Fruit fly (Drosophila melanogaster) whole organism, embryonic: ENCODE results near the gene CG15043.

ENCODE experiments used
- Bgb ChIP-seq: fragments of 200-800 bp; sonication (Bioruptor generic); IDR thresholded peaks from 2 replicates; pipeline ENCODE4 v1.3.6; 2022; ENCODE audit warnings: missing biosample characterization, missing genetic modification characterization; ENCODE audit not compliant: partially characterized antibody
- CG10274 ChIP-seq: fragments of 200-800 bp; sonication (Bioruptor generic); optimal IDR thresholded peaks from 3 replicates; lab custom pipeline; 2017; ENCODE audit warnings: missing biosample characterization, mild to moderate bottlenecking, missing genetic modification characterization
- CG11093 ChIP-seq: fragments of 200-800 bp; sonication (Bioruptor generic); IDR thresholded peaks from 3 replicates; pipeline ENCODE4 v1.3.6; 2022; ENCODE audit warnings: missing biosample characterization, missing genetic modification characterization
- CG11504 ChIP-seq: fragments of 200-800 bp; sonication (Bioruptor generic); optimal IDR thresholded peaks from 3 replicates; lab custom pipeline; 2019; ENCODE audit warnings: missing biosample characterization, mild to moderate bottlenecking, missing genetic modification characterization, moderate library complexity
- CG12104 ChIP-seq: fragments of 200-800 bp; sonication (Bioruptor generic); optimal IDR thresholded peaks from 3 replicates; lab custom pipeline; 2016; ENCODE audit warnings: missing biosample characterization, missing genetic modification characterization
- CG12659 ChIP-seq: fragments of 200-800 bp; sonication (Bioruptor generic); optimal IDR thresholded peaks from 3 replicates; lab custom pipeline; 2017; ENCODE audit warnings: mild to moderate bottlenecking, missing biosample characterization, missing genetic modification reagents, missing genetic modification characterization
- CG1529 ChIP-seq: fragments of 200-800 bp; sonication (Bioruptor generic); optimal IDR thresholded peaks from 3 replicates; lab custom pipeline; 2018; ENCODE audit warnings: missing biosample characterization, missing genetic modification characterization
- CG15601 ChIP-seq: fragments of 200-800 bp; sonication (Bioruptor generic); optimal IDR thresholded peaks from 3 replicates; lab custom pipeline; 2019; ENCODE audit warnings: missing biosample characterization, mild to moderate bottlenecking, missing genetic modification characterization, moderate library complexity
- CG15696 ChIP-seq: fragments of 200-800 bp; sonication (Bioruptor generic); optimal IDR thresholded peaks from 2 replicates; lab custom pipeline; 2019; ENCODE audit warnings: missing biosample characterization, mild to moderate bottlenecking, missing genetic modification characterization, moderate library complexity
- CG3163 ChIP-seq: fragments of 200-800 bp; sonication (Bioruptor generic); optimal IDR thresholded peaks from 3 replicates; lab custom pipeline; 2016; ENCODE audit warnings: missing biosample characterization, missing genetic modification characterization
- CG34376 ChIP-seq: fragments of 200-800 bp; sonication (Bioruptor generic); optimal IDR thresholded peaks from 2 replicates; lab custom pipeline; 2018; ENCODE audit warnings: missing biosample characterization, mild to moderate bottlenecking, missing genetic modification characterization
- CG4282 ChIP-seq: fragments of 200-800 bp; sonication (Bioruptor generic); optimal IDR thresholded peaks from 2 replicates; lab custom pipeline; 2016; ENCODE audit warnings: missing biosample characterization, missing genetic modification characterization
- CG4730 ChIP-seq: fragments of 200-800 bp; sonication (Bioruptor generic); IDR thresholded peaks from 2 replicates; pipeline ENCODE4 v1.3.6; 2022; ENCODE audit warnings: missing biosample characterization, missing genetic modification characterization
- CG6254 ChIP-seq: fragments of 200-800 bp; sonication (Bioruptor generic); optimal IDR thresholded peaks from 3 replicates; lab custom pipeline; 2017; ENCODE audit warnings: mild to moderate bottlenecking, missing biosample characterization, missing genetic modification reagents, missing genetic modification characterization
- CG7556 ChIP-seq: fragments of 200-800 bp; sonication (Bioruptor generic); optimal IDR thresholded peaks from 2 replicates; lab custom pipeline; 2017; ENCODE audit warnings: missing biosample characterization, mild to moderate bottlenecking, missing genetic modification characterization
- CHES-1-like ChIP-seq: fragments of 200-800 bp; sonication (Bioruptor generic); optimal IDR thresholded peaks from 2 replicates; lab custom pipeline; 2016; ENCODE audit warnings: missing biosample characterization, missing genetic modification characterization
- Dp ChIP-seq: fragments of 200-800 bp; sonication (Bioruptor generic); optimal IDR thresholded peaks from 2 replicates; lab custom pipeline; 2018; ENCODE audit warnings: missing biosample characterization, mild to moderate bottlenecking, missing genetic modification characterization, moderate library complexity
- Eip74EF ChIP-seq, 2 experiments: fragments of 200-800 bp in 1 of 2; fragments of >200 bp in 1 of 2; sonication (Bioruptor generic) in 1 of 2; optimal IDR thresholded peaks; 2 replicates each; lab custom pipeline; 2017 to 2019; ENCODE audit warnings: missing biosample characterization in 2 of 2, missing genetic modification characterization in 2 of 2, mild to moderate bottlenecking in 1 of 2, moderate library complexity in 1 of 2
- Gug ChIP-seq: fragments of 200-800 bp; sonication (Bioruptor generic); IDR thresholded peaks from 4 replicates; pipeline ENCODE4 v1.3.6; 2022; ENCODE audit warnings: missing biosample characterization, missing genetic modification characterization
- HLHmδ ChIP-seq: fragments of 200-800 bp; sonication (Bioruptor generic); optimal IDR thresholded peaks from 2 replicates; lab custom pipeline; 2018; ENCODE audit warnings: missing biosample characterization, mild to moderate bottlenecking, missing genetic modification characterization, moderate library complexity
- Hey ChIP-seq: fragments of 200-800 bp; sonication (Bioruptor generic); optimal IDR thresholded peaks from 3 replicates; lab custom pipeline; 2018; ENCODE audit warnings: missing biosample characterization, mild to moderate bottlenecking, missing genetic modification characterization
- Lhr ChIP-seq: fragments of 200-800 bp; sonication (Bioruptor generic); optimal IDR thresholded peaks from 3 replicates; lab custom pipeline; 2017; ENCODE audit warnings: mild to moderate bottlenecking, missing biosample characterization, missing genetic modification reagents, missing genetic modification characterization
- Pdp1 ChIP-seq, 2 experiments: fragments of 200-800 bp; sonication (Bioruptor generic); optimal IDR thresholded peaks; 3 replicates each; lab custom pipeline; 2016; ENCODE audit warnings: missing biosample characterization in 2 of 2, missing genetic modification characterization in 2 of 2, mild to moderate bottlenecking in 1 of 2, moderate library complexity in 1 of 2
- Scr ChIP-seq: fragments of 200-800 bp; sonication (Bioruptor generic); IDR thresholded peaks from 2 replicates; pipeline ENCODE4 v1.3.6; 2022; ENCODE audit warnings: missing biosample characterization, missing genetic modification characterization; ENCODE audit not compliant: partially characterized antibody
- Sin3A ChIP-seq: fragments of >200 bp; optimal IDR thresholded peaks from 2 replicates; lab custom pipeline; 2018
- TFAM ChIP-seq: fragments of 200-800 bp; sonication (Bioruptor generic); optimal IDR thresholded peaks from 2 replicates; lab custom pipeline; 2017; ENCODE audit warnings: missing biosample characterization, missing genetic modification characterization, inconsistent platforms
- aop ChIP-seq: fragments of 200-800 bp; sonication (Bioruptor generic); IDR thresholded peaks from 2 replicates; pipeline ENCODE4 v1.3.6; 2022; ENCODE audit warnings: missing biosample characterization, missing genetic modification characterization
- cg ChIP-seq: fragments of 200-800 bp; sonication (Bioruptor generic); optimal IDR thresholded peaks from 3 replicates; lab custom pipeline; 2019; ENCODE audit warnings: missing biosample characterization, mild to moderate bottlenecking, missing genetic modification characterization, moderate library complexity
- crol ChIP-seq: fragments of 200-800 bp; sonication (Bioruptor generic); IDR thresholded peaks from 2 replicates; pipeline ENCODE4 v1.3.6; 2022; ENCODE audit warnings: missing biosample characterization, missing genetic modification characterization
- disco-r ChIP-seq: fragments of 200-800 bp; sonication (Bioruptor generic); optimal IDR thresholded peaks from 2 replicates; lab custom pipeline; 2016; ENCODE audit warnings: missing biosample characterization, missing genetic modification characterization
- dysf ChIP-seq: fragments of 200-800 bp; sonication (Bioruptor generic); IDR thresholded peaks from 3 replicates; pipeline ENCODE4 v1.3.6; 2022; ENCODE audit warnings: missing biosample characterization, missing genetic modification characterization
- eve ChIP-seq, 2 experiments: fragments of >200 bp; optimal IDR thresholded peaks; 2 replicates each; lab custom pipeline; 2017; ENCODE audit warnings: missing biosample characterization in 2 of 2, missing genetic modification characterization in 2 of 2
- exex ChIP-seq: fragments of 200-800 bp; sonication (Bioruptor generic); optimal IDR thresholded peaks from 4 replicates; lab custom pipeline; 2018; ENCODE audit warnings: missing biosample characterization, mild to moderate bottlenecking, missing genetic modification characterization, moderate library complexity
- ham ChIP-seq: fragments of 200-800 bp; sonication (Bioruptor generic); IDR thresholded peaks from 2 replicates; pipeline ENCODE4 v1.3.6; 2022; ENCODE audit warnings: missing biosample characterization, missing genetic modification characterization
- hb ChIP-seq: fragments of 200-800 bp; sonication (Bioruptor generic); IDR thresholded peaks from 3 replicates; pipeline ENCODE4 v1.3.6; 2022; ENCODE audit warnings: missing biosample characterization, missing genetic modification characterization; ENCODE audit not compliant: partially characterized antibody
- hbn ChIP-seq: fragments of 200-800 bp; sonication (Bioruptor generic); IDR thresholded peaks from 2 replicates; pipeline ENCODE4 v1.3.6; 2022; ENCODE audit warnings: missing biosample characterization, missing genetic modification characterization; ENCODE audit not compliant: partially characterized antibody
- lov ChIP-seq, 2 experiments: fragments of 200-800 bp in 1 of 2; fragments of >200 bp in 1 of 2; sonication (Bioruptor generic) in 1 of 2; IDR thresholded peaks in 1 of 2; optimal IDR thresholded peaks in 1 of 2; 2 replicates in 1 of 2; 3 replicates in 1 of 2; pipeline versions ENCODE4 v1.3.6 to Lab custom; 2017 to 2022; ENCODE audit warnings: missing biosample characterization in 1 of 2, missing genetic modification characterization in 1 of 2
- mam ChIP-seq: fragments of 200-800 bp; sonication (Bioruptor generic); optimal IDR thresholded peaks from 3 replicates; lab custom pipeline; 2016; ENCODE audit warnings: missing biosample characterization, missing genetic modification characterization
- pnt ChIP-seq: fragments of 200-800 bp; sonication (Bioruptor generic); optimal IDR thresholded peaks from 3 replicates; lab custom pipeline; 2016; ENCODE audit warnings: missing biosample characterization, missing genetic modification characterization
- prd ChIP-seq, 3 experiments: fragments of >200 bp in 2 of 3; fragments of 200-800 bp in 1 of 3; sonication (Bioruptor generic) in 1 of 3; optimal IDR thresholded peaks in 2 of 3; IDR thresholded peaks in 1 of 3; 2 replicates in 2 of 3; 3 replicates in 1 of 3; pipeline versions ENCODE4 v1.3.6 to Lab custom; 2017 to 2022; ENCODE audit warnings: missing biosample characterization in 1 of 3, missing genetic modification characterization in 1 of 3
- pum ChIP-seq: fragments of 200-800 bp; sonication (Bioruptor generic); optimal IDR thresholded peaks from 2 replicates; lab custom pipeline; 2016; ENCODE audit warnings: missing biosample characterization, missing genetic modification characterization
- sens-2 ChIP-seq: fragments of 200-800 bp; sonication (Bioruptor generic); IDR thresholded peaks from 2 replicates; pipeline ENCODE4 v1.3.6; 2022; ENCODE audit warnings: missing biosample characterization, missing genetic modification characterization
- shn ChIP-seq: fragments of 200-800 bp; sonication (Bioruptor generic); optimal IDR thresholded peaks from 3 replicates; lab custom pipeline; 2016; ENCODE audit warnings: missing biosample characterization, missing genetic modification characterization
- tll ChIP-seq, 2 experiments: fragments of 200-800 bp in 1 of 2; fragments of >200 bp in 1 of 2; sonication (Bioruptor generic) in 1 of 2; optimal IDR thresholded peaks; 2 replicates each; lab custom pipeline; 2017 to 2019; ENCODE audit warnings: missing biosample characterization in 2 of 2, missing genetic modification characterization in 2 of 2, mild to moderate bottlenecking in 1 of 2, moderate library complexity in 1 of 2
- tx ChIP-seq: fragments of 200-800 bp; sonication (Bioruptor generic); optimal IDR thresholded peaks from 2 replicates; lab custom pipeline; 2016; ENCODE audit warnings: missing biosample characterization, missing genetic modification characterization
- unpg ChIP-seq: fragments of 200-800 bp; sonication (Bioruptor generic); optimal IDR thresholded peaks from 3 replicates; lab custom pipeline; 2018; ENCODE audit warnings: missing biosample characterization, mild to moderate bottlenecking, missing genetic modification characterization, moderate library complexity
- vfl ChIP-seq: fragments of 200-800 bp; sonication (Bioruptor generic); optimal IDR thresholded peaks from 2 replicates; lab custom pipeline; 2016; ENCODE audit warnings: missing biosample characterization, missing genetic modification characterization
- zf30C ChIP-seq: fragments of 200-800 bp; sonication (Bioruptor generic); optimal IDR thresholded peaks from 3 replicates; lab custom pipeline; 2018; ENCODE audit warnings: missing biosample characterization, mild to moderate bottlenecking, missing genetic modification characterization
- zfh2 ChIP-seq: fragments of 200-800 bp; sonication (Bioruptor generic); optimal IDR thresholded peaks from 2 replicates; lab custom pipeline; 2016; ENCODE audit warnings: missing biosample characterization, missing genetic modification characterization

CG15043 gene

DNA sequence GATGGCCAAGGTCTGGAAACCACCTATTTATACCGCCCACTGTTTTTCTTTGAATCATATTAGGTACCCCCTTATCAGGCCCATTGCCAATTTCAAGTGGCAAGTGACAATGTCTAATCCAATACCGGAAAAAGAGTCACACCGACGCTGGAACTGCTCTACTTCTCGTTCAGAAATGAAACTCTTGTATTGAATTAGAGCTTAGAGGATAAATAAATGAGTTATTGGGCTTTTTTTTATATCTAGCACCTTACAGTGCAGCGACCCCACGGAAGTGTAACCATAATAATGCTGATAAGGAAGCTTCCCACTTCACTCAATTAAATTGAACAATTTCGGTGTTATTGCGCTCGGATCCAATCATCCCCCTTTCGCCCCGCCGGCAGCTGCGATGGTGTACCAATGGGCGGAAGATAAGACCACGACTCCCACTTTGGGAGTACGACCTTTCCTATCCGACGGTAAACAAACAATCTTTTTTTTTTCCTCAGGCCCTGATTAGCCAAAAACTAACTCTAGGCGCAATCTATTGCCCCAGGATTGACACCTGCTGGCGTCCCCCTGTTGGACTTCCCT is at the start of gene CG15043 (continued):
- TF ChIP-seq Hey (tag; lab: Kevin White, UChicago) (peak; percentile 76), exex (tag; lab: Kevin White, UChicago) (peak; percentile 81), CG6254 (GFP tag; lab: Kevin White, UChicago) (no peak), CG11504 (tag; lab: Kevin White, UChicago) (peak; percentile 48), hbn (GFP tag; lab: Robert Waterston, UW) (no peak), CG15601 (tag; lab: Kevin White, UChicago) (no peak), HLHmδ (GFP tag; lab: Kevin White, UChicago) (no peak), sens-2 (GFP tag; lab: Robert Waterston, UW) (no peak), mam (GFP tag; lab: Kevin White, UChicago) (peak; percentile 49), vfl (GFP tag; lab: Kevin White, UChicago) (no peak), cg (no peak), pum (GFP tag; lab: Kevin White, UChicago) (no peak), lov (optimal IDR thresholded peaks at IDR 0.05; lab: Kevin White, UChicago) (no peak), lov (GFP tag; IDR thresholded peaks at IDR 0.05; lab: Robert Waterston, UW) (no peak), TFAM (no peak), Bgb (no peak), CG3163 (GFP tag; lab: Kevin White, UChicago) (no peak), CG1529 (GFP tag; lab: Kevin White, UChicago) (no peak), Dp (GFP tag; lab: Kevin White, UChicago) (no peak), Scr (GFP tag; lab: Robert Waterston, UW) (no peak), Lhr (GFP tag; lab: Kevin White, UChicago) (no peak), CG34376 (GFP tag; lab: Kevin White, UChicago) (no peak), CG11093 (GFP tag; lab: Robert Waterston, UW) (no peak), tll (GFP tag; optimal IDR thresholded peaks at IDR 0.05; lab: Kevin White, UChicago) (no peak), Eip74EF (GFP tag; optimal IDR thresholded peaks at IDR 0.05; lab: Kevin White, UChicago) (no peak), tx (GFP tag; lab: Kevin White, UChicago) (no peak), Gug (GFP tag; lab: Robert Waterston, UW) (peak; percentile 55; the same call in 2 of the 4 replicates), prd (optimal IDR thresholded peaks at IDR 0.05; lab: Kevin White, UChicago) (no peak), prd (GFP tag; IDR thresholded peaks at IDR 0.05; lab: Robert Waterston, UW) (no peak; the same call in 2 of the 3 replicates), Sin3A (no peak), CG4282 (GFP tag; lab: Kevin White, UChicago) (no peak), eve (GFP tag; optimal IDR thresholded peaks at IDR 0.05; lab: Kevin White, UChicago) (no peak), crol (GFP tag; lab: Robert Waterston, UW) (peak; percentile 41; the same call in 1 of the 2 replicates), zfh2 (GFP tag; lab: Kevin White, UChicago) (peak; percentile 55), shn (GFP tag; lab: Kevin White, UChicago) (no peak), unpg (GFP tag; lab: Kevin White, UChicago) (no peak), CG12659 (GFP tag; lab: Kevin White, UChicago) (no peak), CHES-1-like (GFP tag; lab: Kevin White, UChicago) (no peak), CG10274 (peak; percentile 20), zf30C (GFP tag; lab: Kevin White, UChicago) (no peak), ham (GFP tag; lab: Robert Waterston, UW) (no peak), CG7556 (no peak), CG4730 (GFP tag; lab: Robert Waterston, UW) (peak; percentile 39), dysf (GFP tag; lab: Robert Waterston, UW) (peak; percentile 61; the same call in 2 of the 3 replicates), disco-r (GFP tag; lab: Kevin White, UChicago) (no peak), pnt (GFP tag; lab: Kevin White, UChicago) (no peak), CG15696 (tag; lab: Kevin White, UChicago) (no peak), CG12104 (GFP tag; lab: Kevin White, UChicago) (no peak), Pdp1 (GFP tag; optimal IDR thresholded peaks at IDR 0.05; lab: Kevin White, UChicago) (peak; percentile 25 to 29), aop (GFP tag; lab: Robert Waterston, UW) (no peak), hb (GFP tag; lab: Robert Waterston, UW) (no peak)
